Fruit fly (Drosophila melanogaster) whole organism, embryonic: ENCODE data around the gene CG13272.

Experiments used
- Awh ChIP-seq: fragments of 200-800 bp; sonication (Bioruptor generic); IDR thresholded peaks from 2 replicates; pipeline ENCODE4, ENCODE4 v1.3.6; 2022; ENCODE audit warnings: missing biosample characterization, missing genetic modification characterization
- CG12236 ChIP-seq: fragments of 200-800 bp; sonication (Bioruptor generic); optimal IDR thresholded peaks from 2 replicates; lab custom pipeline; 2016; ENCODE audit warnings: missing biosample characterization, missing genetic modification characterization
- CG13287 ChIP-seq: fragments of 200-800 bp; sonication (Bioruptor generic); IDR thresholded peaks from 2 replicates; pipeline ENCODE4 v1.3.6; 2022; ENCODE audit warnings: missing biosample characterization, missing genetic modification characterization; ENCODE audit not compliant: partially characterized antibody
- CG13296 ChIP-seq: fragments of 200-800 bp; sonication (Bioruptor generic); optimal IDR thresholded peaks from 3 replicates; lab custom pipeline; 2018; ENCODE audit warnings: missing biosample characterization, mild to moderate bottlenecking, missing genetic modification characterization
- CG15269 ChIP-seq: fragments of 200-800 bp; sonication (Bioruptor generic); optimal IDR thresholded peaks from 2 replicates; lab custom pipeline; 2018; ENCODE audit warnings: missing biosample characterization, mild to moderate bottlenecking, missing genetic modification characterization, moderate library complexity
- CG16779 ChIP-seq: fragments of 200-800 bp; sonication (Bioruptor generic); IDR thresholded peaks from 2 replicates; pipeline ENCODE4 v1.3.6; 2022; ENCODE audit warnings: missing biosample characterization, missing genetic modification characterization
- CG17568 ChIP-seq: fragments of 200-800 bp; sonication (Bioruptor generic); optimal IDR thresholded peaks from 2 replicates; lab custom pipeline; 2018; ENCODE audit warnings: missing biosample characterization, mild to moderate bottlenecking, missing genetic modification characterization, moderate library complexity
- CG1832 ChIP-seq: fragments of 200-800 bp; sonication (Bioruptor generic); optimal IDR thresholded peaks from 2 replicates; lab custom pipeline; 2017; ENCODE audit warnings: missing biosample characterization, mild to moderate bottlenecking, missing genetic modification characterization, inconsistent platforms
- CG31224 ChIP-seq: fragments of 200-800 bp; sonication (Bioruptor generic); IDR thresholded peaks from 2 replicates; pipeline ENCODE4 v1.3.6; 2022; ENCODE audit warnings: missing biosample characterization, missing genetic modification characterization
- CG3281 ChIP-seq: fragments of 200-800 bp; sonication (Bioruptor generic); optimal IDR thresholded peaks from 3 replicates; lab custom pipeline; 2017; ENCODE audit warnings: missing biosample characterization, mild to moderate bottlenecking, missing genetic modification characterization
- CG3995 ChIP-seq: fragments of 200-800 bp; sonication (Bioruptor generic); optimal IDR thresholded peaks from 3 replicates; lab custom pipeline; 2016; ENCODE audit warnings: missing biosample characterization, missing genetic modification characterization
- CG4282 ChIP-seq: fragments of 200-800 bp; sonication (Bioruptor generic); optimal IDR thresholded peaks from 2 replicates; lab custom pipeline; 2016; ENCODE audit warnings: missing biosample characterization, missing genetic modification characterization
- CG6272 ChIP-seq: fragments of 200-800 bp; sonication (Bioruptor generic); IDR thresholded peaks from 2 replicates; pipeline ENCODE4 v1.3.6; 2022; ENCODE audit warnings: missing biosample characterization, missing genetic modification characterization
- CG7745 ChIP-seq: fragments of 200-800 bp; sonication (Bioruptor generic); optimal IDR thresholded peaks from 2 replicates; lab custom pipeline; 2018; ENCODE audit warnings: missing biosample characterization, mild to moderate bottlenecking, missing genetic modification characterization, moderate library complexity
- CG7963 ChIP-seq: fragments of 200-800 bp; sonication (Bioruptor generic); IDR thresholded peaks from 3 replicates; pipeline ENCODE4 v1.3.6; 2022; ENCODE audit warnings: missing biosample characterization, missing genetic modification characterization; ENCODE audit not compliant: partially characterized antibody
- CG9609 ChIP-seq: fragments of 200-800 bp; sonication (Bioruptor generic); optimal IDR thresholded peaks from 3 replicates; lab custom pipeline; 2016; ENCODE audit warnings: missing biosample characterization, missing genetic modification characterization
- CG9817 ChIP-seq: fragments of 200-800 bp; sonication (Bioruptor generic); optimal IDR thresholded peaks from 2 replicates; lab custom pipeline; 2018; ENCODE audit warnings: missing biosample characterization, mild to moderate bottlenecking, missing genetic modification characterization, moderate library complexity
- Dip3 ChIP-seq: fragments of 200-800 bp; sonication (Bioruptor generic); optimal IDR thresholded peaks from 3 replicates; lab custom pipeline; 2016; ENCODE audit warnings: missing biosample characterization, missing genetic modification characterization
- Doc3 ChIP-seq: fragments of 200-800 bp; sonication (Bioruptor generic); IDR thresholded peaks from 3 replicates; pipeline ENCODE4 v1.3.6; 2022; ENCODE audit warnings: missing biosample characterization, missing genetic modification characterization; ENCODE audit not compliant: partially characterized antibody
- Fer2 ChIP-seq: fragments of 200-800 bp; sonication (Bioruptor generic); optimal IDR thresholded peaks from 2 replicates; lab custom pipeline; 2018; ENCODE audit warnings: missing biosample characterization, mild to moderate bottlenecking, missing genetic modification characterization, moderate library complexity
- Hand ChIP-seq: fragments of 200-800 bp; sonication (Bioruptor generic); optimal IDR thresholded peaks from 2 replicates; lab custom pipeline; 2017; ENCODE audit warnings: mild to moderate bottlenecking, missing biosample characterization, missing genetic modification reagents, missing genetic modification characterization
- HmgZ ChIP-seq: fragments of 200-800 bp; sonication (Bioruptor generic); optimal IDR thresholded peaks from 2 replicates; lab custom pipeline; 2018; ENCODE audit warnings: missing biosample characterization, mild to moderate bottlenecking, missing genetic modification characterization
- Hmr ChIP-seq: fragments of 200-800 bp; sonication (Bioruptor generic); optimal IDR thresholded peaks from 3 replicates; lab custom pipeline; 2017; ENCODE audit warnings: mild to moderate bottlenecking, missing biosample characterization, missing genetic modification reagents, missing genetic modification characterization
- Hr3 ChIP-seq: fragments of 200-800 bp; sonication (Bioruptor generic); optimal IDR thresholded peaks from 3 replicates; lab custom pipeline; 2016; ENCODE audit warnings: missing biosample characterization, missing genetic modification characterization
- Oli ChIP-seq: fragments of 200-800 bp; sonication (Bioruptor generic); optimal IDR thresholded peaks from 2 replicates; lab custom pipeline; 2018; ENCODE audit warnings: missing biosample characterization, mild to moderate bottlenecking, missing genetic modification characterization, moderate library complexity
- PHDP ChIP-seq: fragments of 200-800 bp; sonication (Bioruptor generic); optimal IDR thresholded peaks from 3 replicates; lab custom pipeline; 2018; ENCODE audit warnings: missing biosample characterization, mild to moderate bottlenecking, missing genetic modification characterization, moderate library complexity
- Rx ChIP-seq: fragments of 200-800 bp; sonication (Bioruptor generic); IDR thresholded peaks from 2 replicates; pipeline ENCODE4 v1.3.6; 2022; ENCODE audit warnings: missing biosample characterization, missing genetic modification characterization
- Sry-β ChIP-seq: fragments of 200-800 bp; sonication (Bioruptor generic); optimal IDR thresholded peaks from 2 replicates; lab custom pipeline; 2018; ENCODE audit warnings: missing biosample characterization, mild to moderate bottlenecking, missing genetic modification characterization, moderate library complexity
- ac ChIP-seq: fragments of 200-800 bp; sonication (Bioruptor generic); optimal IDR thresholded peaks from 3 replicates; lab custom pipeline; 2017; ENCODE audit warnings: missing biosample characterization, mild to moderate bottlenecking, missing genetic modification characterization
- amos ChIP-seq: fragments of 200-800 bp; sonication (Bioruptor generic); IDR thresholded peaks from 2 replicates; pipeline ENCODE4 v1.3.6; 2022; ENCODE audit warnings: missing biosample characterization, missing genetic modification characterization; ENCODE audit not compliant: partially characterized antibody
- az2 ChIP-seq: fragments of 200-800 bp; sonication (Bioruptor generic); optimal IDR thresholded peaks from 3 replicates; lab custom pipeline; 2016; ENCODE audit warnings: missing biosample characterization, missing genetic modification characterization
- gce ChIP-seq: fragments of 200-800 bp; sonication (Bioruptor generic); IDR thresholded peaks from 3 replicates; pipeline ENCODE4 v1.3.6; 2022; ENCODE audit warnings: missing biosample characterization, missing genetic modification characterization
- gcm ChIP-seq: fragments of 200-800 bp; sonication (Bioruptor generic); optimal IDR thresholded peaks from 2 replicates; lab custom pipeline; 2019; ENCODE audit warnings: missing biosample characterization, mild to moderate bottlenecking, missing genetic modification characterization, moderate library complexity
- gfzf ChIP-seq: fragments of 200-800 bp; sonication (Bioruptor generic); optimal IDR thresholded peaks from 2 replicates; lab custom pipeline; 2016; ENCODE audit warnings: missing biosample characterization, mild to moderate bottlenecking, missing genetic modification characterization, moderate library complexity
- grau ChIP-seq: fragments of 200-800 bp; optimal IDR thresholded peaks from 3 replicates; lab custom pipeline; 2019; ENCODE audit warnings: missing biosample characterization, mild to moderate bottlenecking, missing genetic modification characterization, moderate library complexity
- grn ChIP-seq: fragments of 200-800 bp; sonication (Bioruptor generic); optimal IDR thresholded peaks from 3 replicates; lab custom pipeline; 2017; ENCODE audit warnings: missing biosample characterization, missing genetic modification characterization
- hbn ChIP-seq: fragments of 200-800 bp; sonication (Bioruptor generic); IDR thresholded peaks from 2 replicates; pipeline ENCODE4 v1.3.6; 2022; ENCODE audit warnings: missing biosample characterization, missing genetic modification characterization; ENCODE audit not compliant: partially characterized antibody
- hth ChIP-seq: fragments of >200 bp; optimal IDR thresholded peaks from 2 replicates; lab custom pipeline; 2017; ENCODE audit warnings: inconsistent platforms
- ind ChIP-seq: fragments of 200-800 bp; sonication (Bioruptor generic); optimal IDR thresholded peaks from 3 replicates; lab custom pipeline; 2016; ENCODE audit warnings: missing biosample characterization, missing genetic modification characterization
- jigr1 ChIP-seq: fragments of 200-800 bp; sonication (Bioruptor generic); IDR thresholded peaks from 3 replicates; pipeline ENCODE4 v1.3.6; 2022; ENCODE audit warnings: missing biosample characterization, missing genetic modification characterization
- kah ChIP-seq: fragments of 200-800 bp; sonication (Bioruptor generic); optimal IDR thresholded peaks from 2 replicates; lab custom pipeline; 2018; ENCODE audit warnings: missing biosample characterization, mild to moderate bottlenecking, missing genetic modification characterization
- lbe ChIP-seq: fragments of 200-800 bp; sonication (Bioruptor generic); optimal IDR thresholded peaks from 2 replicates; lab custom pipeline; 2016; ENCODE audit warnings: missing biosample characterization, mild to moderate bottlenecking, missing genetic modification characterization
- nau ChIP-seq: fragments of 200-800 bp; sonication (Bioruptor generic); optimal IDR thresholded peaks from 3 replicates; lab custom pipeline; 2017; ENCODE audit warnings: missing biosample characterization, mild to moderate bottlenecking, missing genetic modification characterization, missing genetic modification reagents
- p53 ChIP-seq: fragments of 200-800 bp; sonication (Bioruptor generic); optimal IDR thresholded peaks from 2 replicates; lab custom pipeline; 2016; ENCODE audit warnings: missing biosample characterization, missing genetic modification characterization
- pfk ChIP-seq: fragments of 200-800 bp; sonication (Bioruptor generic); optimal IDR thresholded peaks from 2 replicates; lab custom pipeline; 2018; ENCODE audit warnings: missing biosample characterization, mild to moderate bottlenecking, missing genetic modification characterization, moderate library complexity
- phol ChIP-seq: fragments of 200-800 bp; sonication (Bioruptor generic); optimal IDR thresholded peaks from 3 replicates; lab custom pipeline; 2018; ENCODE audit warnings: missing biosample characterization, mild to moderate bottlenecking, missing genetic modification characterization, moderate library complexity
- psq ChIP-seq: fragments of 200-800 bp; sonication (Bioruptor generic); optimal IDR thresholded peaks from 2 replicates; lab custom pipeline; 2017; ENCODE audit warnings: missing biosample characterization, missing genetic modification characterization
- scrt ChIP-seq: fragments of 200-800 bp; sonication (Bioruptor generic); optimal IDR thresholded peaks from 2 replicates; lab custom pipeline; 2018; ENCODE audit warnings: missing biosample characterization, mild to moderate bottlenecking, missing genetic modification characterization, moderate library complexity
- sisA ChIP-seq: fragments of 200-800 bp; sonication (Bioruptor generic); IDR thresholded peaks from 2 replicates; pipeline ENCODE4 v1.3.6; 2022; ENCODE audit warnings: missing biosample characterization, missing genetic modification characterization
- sob ChIP-seq: fragments of 200-800 bp; sonication (Bioruptor generic); IDR thresholded peaks from 2 replicates; pipeline ENCODE4 v1.3.6; 2022; ENCODE audit warnings: missing biosample characterization, missing genetic modification characterization
- wdn ChIP-seq: fragments of 200-800 bp; sonication (Bioruptor generic); IDR thresholded peaks from 2 replicates; pipeline ENCODE4 v1.3.6; 2022; ENCODE audit warnings: missing biosample characterization, missing genetic modification characterization

Gene CG13272

DNA sequence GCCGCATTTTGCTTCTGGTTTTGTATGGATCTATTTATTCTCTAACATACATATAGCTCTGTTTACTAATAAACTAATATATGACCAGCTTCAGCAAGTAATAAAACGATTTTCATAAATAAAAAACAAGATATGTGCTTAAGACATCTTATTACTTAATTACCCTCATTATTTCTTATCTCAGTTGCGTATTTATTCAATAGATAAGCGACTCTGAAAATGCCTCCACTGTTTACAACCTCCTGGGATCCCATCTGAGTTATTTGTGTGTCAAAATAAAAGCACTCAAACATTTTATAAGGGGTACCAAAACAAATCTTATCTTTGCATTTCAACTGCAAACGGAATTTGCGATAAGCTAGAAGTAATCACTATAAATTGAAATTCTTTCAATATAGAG lies 15.0 kb downstream of the CG13272 start (continued):
- TF ChIP-seq kah (GFP tag; lab: Kevin White, UChicago) (peak; percentile 4), gce (GFP tag; lab: Robert Waterston, UW) (no peak), HmgZ (peak; percentile 14), ac (GFP tag; lab: Kevin White, UChicago) (no peak), CG31224 (GFP tag; lab: Robert Waterston, UW) (peak; percentile 89), sob (GFP tag; lab: Robert Waterston, UW) (no peak), hbn (GFP tag; lab: Robert Waterston, UW) (no peak), gfzf (GFP tag; lab: Kevin White, UChicago) (no peak), CG6272 (GFP tag; lab: Robert Waterston, UW) (no peak), lbe (peak; percentile 34), Awh (GFP tag; lab: Robert Waterston, UW) (no peak), CG3281 (GFP tag; lab: Kevin White, UChicago) (peak; percentile 65), Rx (GFP tag; lab: Robert Waterston, UW) (no peak), Hand (GFP tag; lab: Kevin White, UChicago) (peak; percentile 6), amos (GFP tag; lab: Robert Waterston, UW) (no peak), CG16779 (GFP tag; lab: Robert Waterston, UW) (no peak), grn (GFP tag; lab: Kevin White, UChicago) (peak; percentile 32), CG17568 (peak; percentile 70), gcm (peak; percentile 40), Hr3 (GFP tag; lab: Kevin White, UChicago) (no peak), Dip3 (no peak), CG1832 (GFP tag; lab: Kevin White, UChicago) (no peak), CG7745 (tag; lab: Kevin White, UChicago) (no peak), CG15269 (tag; lab: Kevin White, UChicago) (peak; percentile 48), Fer2 (peak; percentile 38), sisA (GFP tag; lab: Robert Waterston, UW) (no peak), pfk (peak; percentile 16), CG4282 (GFP tag; lab: Kevin White, UChicago) (no peak), grau (peak; percentile 37), jigr1 (no peak), psq (GFP tag; lab: Kevin White, UChicago) (no peak), Hmr (GFP tag; lab: Kevin White, UChicago) (peak; percentile 61), PHDP (peak; percentile 74), hth (lab: Kevin White, UChicago) (no peak), az2 (no peak), wdn (no peak), nau (GFP tag; lab: Kevin White, UChicago) (no peak), Oli (tag; lab: Kevin White, UChicago) (peak; percentile 7), ind (GFP tag; lab: Kevin White, UChicago) (no peak), phol (tag; lab: Kevin White, UChicago) (no peak), scrt (GFP tag; lab: Kevin White, UChicago) (peak; percentile 54), CG9609 (GFP tag; lab: Kevin White, UChicago) (no peak), CG13296 (GFP tag; lab: Kevin White, UChicago) (peak; percentile 79), CG9817 (tag; lab: Kevin White, UChicago) (no peak), Sry-β (no peak), p53 (GFP tag; lab: Kevin White, UChicago) (no peak), Doc3 (GFP tag; lab: Robert Waterston, UW) (no peak), CG12236 (GFP tag; lab: Kevin White, UChicago) (no peak), CG3995 (no peak), CG7963 (GFP tag; lab: Robert Waterston, UW) (no peak), CG13287 (GFP tag; lab: Robert Waterston, UW) (no peak)
